Fruit fly (Drosophila melanogaster) whole organism, prepupa: ENCODE measurements around the gene CG1233.
A peak's percentile ranks its signal among the peaks of the same experiment; 100 is the strongest.

ENCODE experiments used
- Blimp-1 ChIP-seq: fragments of 200-800 bp; sonication (Bioruptor generic); optimal IDR thresholded peaks from 3 replicates; lab custom pipeline; 2017; ENCODE audit warnings: missing biosample characterization, missing genetic modification characterization, mild to moderate bottlenecking, moderate library complexity, missing genetic modification reagents
- CG10631 ChIP-seq: fragments of 200-800 bp; sonication (Bioruptor generic); optimal IDR thresholded peaks from 2 replicates; lab custom pipeline; 2016; ENCODE audit warnings: missing biosample characterization, missing genetic modification characterization
- CG10669 ChIP-seq: fragments of 200-800 bp; sonication (Bioruptor generic); optimal IDR thresholded peaks from 3 replicates; lab custom pipeline; 2018; ENCODE audit warnings: missing biosample characterization, mild to moderate bottlenecking, missing genetic modification characterization, moderate library complexity
- CG15336 ChIP-seq: fragments of 200-800 bp; sonication (Bioruptor generic); IDR thresholded peaks from 2 replicates; pipeline ENCODE4 v1.3.6; 2022; ENCODE audit warnings: missing biosample characterization, missing genetic modification characterization
- CG16779 ChIP-seq: fragments of 200-800 bp; sonication (Bioruptor generic); optimal IDR thresholded peaks from 3 replicates; lab custom pipeline; 2017; ENCODE audit warnings: missing biosample characterization, mild to moderate bottlenecking, missing genetic modification characterization
- CG3032 ChIP-seq: fragments of 200-800 bp; optimal IDR thresholded peaks from 2 replicates; lab custom pipeline; 2019; ENCODE audit warnings: missing biosample characterization, mild to moderate bottlenecking, missing genetic modification characterization, moderate library complexity
- CG31627 ChIP-seq: fragments of 200-800 bp; sonication (Bioruptor generic); optimal IDR thresholded peaks from 3 replicates; lab custom pipeline; 2016; ENCODE audit warnings: missing biosample characterization, missing genetic modification characterization
- CG32006 ChIP-seq: fragments of 200-800 bp; sonication (Bioruptor generic); optimal IDR thresholded peaks from 3 replicates; lab custom pipeline; 2017; ENCODE audit warnings: missing biosample characterization, mild to moderate bottlenecking, missing genetic modification characterization
- CG34406 ChIP-seq: fragments of 200-800 bp; sonication (Bioruptor generic); optimal IDR thresholded peaks from 3 replicates; lab custom pipeline; 2016; ENCODE audit warnings: missing biosample characterization, missing genetic modification characterization
- CG3919 ChIP-seq: fragments of 200-800 bp; sonication (Bioruptor generic); optimal IDR thresholded peaks from 3 replicates; lab custom pipeline; 2016; ENCODE audit warnings: missing biosample characterization, missing genetic modification characterization
- CG6163 ChIP-seq: fragments of 200-800 bp; sonication (Bioruptor generic); IDR thresholded peaks from 3 replicates; pipeline ENCODE4 v1.3.6; 2022; ENCODE audit warnings: missing biosample characterization, missing genetic modification characterization
- CG6276 ChIP-seq: fragments of 200-800 bp; sonication (Bioruptor generic); optimal IDR thresholded peaks from 2 replicates; lab custom pipeline; 2017; ENCODE audit warnings: missing biosample characterization, mild to moderate bottlenecking, missing genetic modification characterization
- CG6792 ChIP-seq: fragments of 200-800 bp; sonication (Bioruptor generic); optimal IDR thresholded peaks from 3 replicates; lab custom pipeline; 2016; ENCODE audit warnings: missing biosample characterization, missing genetic modification characterization
- CG6808 ChIP-seq: fragments of 200-800 bp; sonication (Bioruptor generic); optimal IDR thresholded peaks from 3 replicates; lab custom pipeline; 2017; ENCODE audit warnings: missing biosample characterization, missing genetic modification characterization, mild to moderate bottlenecking, moderate library complexity, missing genetic modification reagents
- CG6854 ChIP-seq: fragments of 200-800 bp; sonication (Bioruptor generic); optimal IDR thresholded peaks from 2 replicates; lab custom pipeline; 2017; ENCODE audit warnings: missing biosample characterization, mild to moderate bottlenecking, missing genetic modification characterization
- CG8119 ChIP-seq: fragments of 200-800 bp; sonication (Bioruptor generic); IDR thresholded peaks from 3 replicates; pipeline ENCODE4 v1.3.6; 2022; ENCODE audit warnings: missing biosample characterization, missing genetic modification characterization
- CG9139 ChIP-seq: fragments of 200-800 bp; sonication (Bioruptor generic); optimal IDR thresholded peaks from 3 replicates; lab custom pipeline; 2017; ENCODE audit warnings: missing biosample characterization, mild to moderate bottlenecking, missing genetic modification characterization
- Eip78C ChIP-seq: fragments of 200-800 bp; sonication (Bioruptor generic); peaks from one replicate; lab custom pipeline; 2016; ENCODE audit warnings: missing biosample characterization, missing genetic modification characterization
- Ets21C ChIP-seq: fragments of 200-800 bp; sonication (Bioruptor generic); optimal IDR thresholded peaks from 3 replicates; lab custom pipeline; 2016; ENCODE audit warnings: missing biosample characterization, missing genetic modification characterization
- Ets96B ChIP-seq: fragments of 200-800 bp; optimal IDR thresholded peaks from 2 replicates; lab custom pipeline; 2019; ENCODE audit warnings: missing biosample characterization, mild to moderate bottlenecking, missing genetic modification characterization, moderate library complexity
- Gug ChIP-seq: fragments of 200-800 bp; sonication (Bioruptor generic); IDR thresholded peaks from 2 replicates; pipeline ENCODE4 v1.3.6; 2022; ENCODE audit warnings: missing biosample characterization, missing genetic modification characterization
- Hr38 ChIP-seq: sonication (Bioruptor generic); optimal IDR thresholded peaks from 2 replicates; lab custom pipeline; 2016; ENCODE audit warnings: missing biosample characterization, missing genetic modification characterization
- Hr39 ChIP-seq: fragments of 200-800 bp; sonication (Bioruptor generic); optimal IDR thresholded peaks from 2 replicates; lab custom pipeline; 2016; ENCODE audit warnings: missing biosample characterization, missing genetic modification characterization
- Hr4 ChIP-seq: fragments of 200-800 bp; sonication (Bioruptor generic); optimal IDR thresholded peaks from 3 replicates; lab custom pipeline; 2016; ENCODE audit warnings: missing biosample characterization, missing genetic modification characterization
- Lpt ChIP-seq: fragments of 200-800 bp; sonication (Bioruptor generic); optimal IDR thresholded peaks from 3 replicates; lab custom pipeline; 2016; ENCODE audit warnings: missing biosample characterization, missing genetic modification characterization
- Met ChIP-seq: fragments of 200-800 bp; sonication (Bioruptor generic); optimal IDR thresholded peaks from 3 replicates; lab custom pipeline; 2016; ENCODE audit warnings: missing biosample characterization, missing genetic modification characterization
- OdsH ChIP-seq: fragments of 200-800 bp; sonication (Bioruptor generic); optimal IDR thresholded peaks from 3 replicates; lab custom pipeline; 2016; ENCODE audit warnings: missing biosample characterization, missing genetic modification characterization
- Smox ChIP-seq: fragments of 200-800 bp; sonication (Bioruptor generic); optimal IDR thresholded peaks from 3 replicates; lab custom pipeline; 2016; ENCODE audit warnings: missing biosample characterization, missing genetic modification characterization
- Sox15 ChIP-seq: fragments of 200-800 bp; sonication (Bioruptor generic); optimal IDR thresholded peaks from 3 replicates; lab custom pipeline; 2016; ENCODE audit warnings: missing biosample characterization, missing genetic modification characterization
- achi ChIP-seq: fragments of 200-800 bp; sonication (Bioruptor generic); optimal IDR thresholded peaks from 3 replicates; lab custom pipeline; 2016; ENCODE audit warnings: missing biosample characterization, missing genetic modification characterization
- acj6 ChIP-seq: fragments of 200-800 bp; sonication (Bioruptor generic); optimal IDR thresholded peaks from 3 replicates; lab custom pipeline; 2016; ENCODE audit warnings: missing biosample characterization, missing genetic modification characterization
- cyc ChIP-seq: fragments of 200-800 bp; sonication (Bioruptor generic); optimal IDR thresholded peaks from 3 replicates; lab custom pipeline; 2016; ENCODE audit warnings: missing biosample characterization, missing genetic modification characterization
- dac ChIP-seq: fragments of 200-800 bp; sonication (Bioruptor generic); optimal IDR thresholded peaks from 2 replicates; lab custom pipeline; 2017; ENCODE audit warnings: missing biosample characterization, mild to moderate bottlenecking, missing genetic modification characterization
- dsx ChIP-seq: fragments of 200-800 bp; optimal IDR thresholded peaks from 3 replicates; lab custom pipeline; 2019; ENCODE audit warnings: missing biosample characterization, mild to moderate bottlenecking, missing genetic modification characterization, moderate library complexity; ENCODE audit not compliant: poor library complexity, severe bottlenecking
- esn ChIP-seq: fragments of 200-800 bp; sonication (Bioruptor generic); optimal IDR thresholded peaks from 2 replicates; lab custom pipeline; 2016; ENCODE audit warnings: missing biosample characterization, mild to moderate bottlenecking, missing genetic modification characterization, moderate library complexity
- fkh ChIP-seq: fragments of 200-800 bp; sonication (Bioruptor generic); optimal IDR thresholded peaks from 3 replicates; lab custom pipeline; 2017; ENCODE audit warnings: missing biosample characterization, mild to moderate bottlenecking, missing genetic modification characterization, moderate library complexity
- lz ChIP-seq: fragments of 200-800 bp; sonication (Bioruptor generic); optimal IDR thresholded peaks from 3 replicates; lab custom pipeline; 2016; ENCODE audit warnings: missing biosample characterization, missing genetic modification characterization
- net ChIP-seq: fragments of 200-800 bp; sonication (Bioruptor generic); optimal IDR thresholded peaks from 3 replicates; lab custom pipeline; 2016; ENCODE audit warnings: missing biosample characterization, missing genetic modification characterization
- pdm3 ChIP-seq: fragments of 200-800 bp; sonication (Bioruptor generic); optimal IDR thresholded peaks from 3 replicates; lab custom pipeline; 2016; ENCODE audit warnings: missing biosample characterization, missing genetic modification characterization
- salr ChIP-seq, 2 experiments: fragments of 200-800 bp; sonication (Bioruptor generic); optimal IDR thresholded peaks; 3 replicates each; lab custom pipeline; 2016 to 2018; ENCODE audit warnings: missing biosample characterization in 2 of 2, missing genetic modification characterization in 2 of 2, mild to moderate bottlenecking in 1 of 2
- ss ChIP-seq, 2 experiments: fragments of 200-800 bp; sonication (Bioruptor generic); optimal IDR thresholded peaks; 2 replicates in 1 of 2; 3 replicates in 1 of 2; lab custom pipeline; 2017 to 2018; ENCODE audit warnings: mild to moderate bottlenecking in 2 of 2, missing biosample characterization in 2 of 2, missing genetic modification characterization in 2 of 2, moderate library complexity in 1 of 2
- svp ChIP-seq: fragments of 200-800 bp; sonication (Bioruptor generic); peaks from one replicate; lab custom pipeline; 2016; ENCODE audit warnings: missing biosample characterization, missing genetic modification characterization
- topi ChIP-seq: fragments of 200-800 bp; sonication (Bioruptor generic); optimal IDR thresholded peaks from 3 replicates; lab custom pipeline; 2016; ENCODE audit warnings: missing biosample characterization, missing genetic modification characterization
- vri ChIP-seq: fragments of 200-800 bp; sonication (Bioruptor generic); optimal IDR thresholded peaks from 3 replicates; lab custom pipeline; 2016; ENCODE audit warnings: missing biosample characterization, mild to moderate bottlenecking, missing genetic modification characterization

CG1233 gene

DNA sequence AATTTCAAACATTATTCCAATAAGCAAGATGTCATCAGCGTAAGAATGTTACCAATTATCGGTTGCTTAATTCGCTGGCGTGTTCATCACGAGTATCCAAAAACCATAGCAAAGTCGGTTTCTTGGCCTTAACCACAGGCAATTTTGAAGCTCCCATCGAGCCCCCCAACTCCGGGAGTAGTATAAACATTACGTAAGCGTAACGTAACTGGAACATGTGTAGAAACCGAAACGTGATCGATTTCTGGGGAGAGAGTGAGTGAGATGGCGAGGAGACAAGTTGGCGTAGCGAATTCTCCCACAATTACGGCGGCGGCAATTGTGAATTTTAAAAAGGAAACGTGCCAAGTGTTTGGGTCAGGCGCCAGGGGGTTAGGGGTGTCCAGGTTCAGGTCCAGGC lies 17.6 kb downstream of the CG1233 start:
- TF ChIP-seq Lpt (no peak), lz (GFP tag; lab: Kevin White, UChicago) (no peak), Ets21C (GFP tag; lab: Kevin White, UChicago) (no peak), CG3919 (GFP tag; lab: Kevin White, UChicago) (no peak), CG10631 (GFP tag; lab: Kevin White, UChicago) (no peak), ss (GFP tag; optimal IDR thresholded peaks at IDR 0.05; lab: Kevin White, UChicago) (no peak), CG16779 (tag; lab: Kevin White, UChicago) (no peak)

DNA sequence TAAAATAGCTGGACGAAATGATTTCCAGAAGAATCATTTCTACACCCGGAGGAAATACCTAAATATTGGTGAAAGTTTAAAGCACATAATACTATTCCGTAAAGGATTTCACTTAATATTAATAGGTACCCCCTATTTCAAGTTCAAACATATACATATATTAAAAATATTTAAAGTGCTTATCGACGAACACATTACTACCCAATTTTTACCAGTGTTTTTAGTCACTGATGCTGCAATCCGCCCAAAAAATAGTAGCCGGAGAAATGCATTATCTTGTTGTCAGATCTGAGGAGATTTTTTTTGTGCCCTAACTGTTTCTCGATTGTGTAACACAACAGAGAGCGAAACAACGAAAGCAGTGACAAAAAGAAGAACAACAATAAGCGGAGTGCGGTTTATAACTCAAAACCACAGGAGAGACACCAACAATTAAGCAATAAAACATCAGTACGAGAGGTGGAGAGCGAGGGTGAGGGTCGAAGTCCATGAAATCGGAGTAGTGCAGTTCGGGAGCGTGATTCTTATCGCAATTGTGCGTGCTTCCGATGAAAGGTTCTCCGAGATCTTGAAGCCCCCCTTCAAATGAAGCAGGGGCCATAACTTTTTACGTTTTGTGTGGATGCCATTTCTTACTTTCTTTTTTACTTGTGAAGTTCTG lies 19.7 kb downstream of the CG1233 start:
- no peak for TF ChIP-seq Sox15 (GFP tag; lab: Kevin White, UChicago)
- no peak for TF ChIP-seq CG10631 (GFP tag; lab: Kevin White, UChicago)
- TF ChIP-seq vri (GFP tag; lab: Kevin White, UChicago): peak; percentile 36
- TF ChIP-seq CG6808 (GFP tag; lab: Kevin White, UChicago): peak; percentile 33
- peak; percentile 39 for TF ChIP-seq CG9139
- TF ChIP-seq topi (GFP tag; lab: Kevin White, UChicago): peak; percentile 34
- TF ChIP-seq CG3032 (tag; lab: Kevin White, UChicago): no peak
- no peak for TF ChIP-seq CG6276 (GFP tag; lab: Kevin White, UChicago)
- no peak for TF ChIP-seq OdsH (GFP tag; lab: Kevin White, UChicago)
- TF ChIP-seq CG6854 (GFP tag; lab: Kevin White, UChicago): peak; percentile 39
- peak; percentile 10 for TF ChIP-seq CG34406 (GFP tag; lab: Kevin White, UChicago)
- peak; percentile 61 for TF ChIP-seq Eip78C (GFP tag; lab: Kevin White, UChicago)
- peak; percentile 1 for TF ChIP-seq acj6 (GFP tag; lab: Kevin White, UChicago)
- peak; percentile 67 for TF ChIP-seq svp (GFP tag; lab: Kevin White, UChicago)
- peak; percentile 19 for TF ChIP-seq cyc (GFP tag; lab: Kevin White, UChicago)
- peak; percentile 23 for TF ChIP-seq Met (GFP tag; lab: Kevin White, UChicago)
- TF ChIP-seq Smox (GFP tag; lab: Kevin White, UChicago): peak; percentile 35
- TF ChIP-seq fkh (GFP tag; lab: Kevin White, UChicago): no peak
- peak; percentile 36 for TF ChIP-seq esn (GFP tag; lab: Kevin White, UChicago)
- TF ChIP-seq ss (GFP tag; optimal IDR thresholded peaks at IDR 0.05; lab: Kevin White, UChicago): peak; percentile 10 to 46
- peak; percentile 14 for TF ChIP-seq pdm3
- TF ChIP-seq, all 60 proteins: peak for 15

DNA sequence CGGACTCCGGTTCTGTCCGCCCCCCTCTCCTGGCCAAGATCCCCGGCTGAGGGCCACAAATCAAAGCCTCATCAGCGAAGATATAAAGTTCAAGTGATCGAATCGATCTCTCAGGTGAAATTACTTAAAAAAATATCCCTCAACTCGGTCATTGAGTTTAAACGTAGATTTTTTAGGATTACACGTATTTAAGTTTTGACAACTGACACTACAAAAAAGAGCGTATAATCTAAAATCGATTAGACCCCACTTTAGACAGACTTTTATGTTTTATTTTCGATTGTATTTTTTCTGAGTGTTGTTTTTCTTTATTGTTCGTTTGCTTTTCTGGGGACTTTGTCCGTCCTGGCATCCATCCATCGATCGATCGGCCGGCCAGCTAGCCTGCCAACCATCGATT lies 23.8 kb downstream of the CG1233 start:
- TF ChIP-seq CG8119 (GFP tag; lab: Robert Waterston, UW) (no peak), OdsH (GFP tag; lab: Kevin White, UChicago) (peak; percentile 19), net (GFP tag; lab: Kevin White, UChicago) (no peak), Hr38 (GFP tag; lab: Kevin White, UChicago) (no peak), CG16779 (tag; lab: Kevin White, UChicago) (no peak), fkh (GFP tag; lab: Kevin White, UChicago) (no peak), svp (GFP tag; lab: Kevin White, UChicago) (peak; percentile 50), Met (GFP tag; lab: Kevin White, UChicago) (peak; percentile 36), CG15336 (GFP tag; lab: Robert Waterston, UW) (no peak), Lpt (no peak), topi (GFP tag; lab: Kevin White, UChicago) (peak; percentile 39), dsx (GFP tag; lab: Kevin White, UChicago) (peak; percentile 43), salr (GFP tag; optimal IDR thresholded peaks at IDR 0.05; lab: Kevin White, UChicago) (no peak), CG10669 (GFP tag; lab: Kevin White, UChicago) (peak; percentile 48), CG9139 (no peak), CG6854 (GFP tag; lab: Kevin White, UChicago) (no peak), CG6808 (GFP tag; lab: Kevin White, UChicago) (peak; percentile 59), Smox (GFP tag; lab: Kevin White, UChicago) (peak; percentile 5), dac (no peak), CG3032 (tag; lab: Kevin White, UChicago) (peak; percentile 55), Blimp-1 (no peak), achi (GFP tag; lab: Kevin White, UChicago) (peak; percentile 15), Hr4 (GFP tag; lab: Kevin White, UChicago) (no peak), CG32006 (no peak), CG6163 (GFP tag; lab: Robert Waterston, UW) (no peak), Gug (GFP tag; lab: Robert Waterston, UW) (no peak), Hr39 (GFP tag; lab: Kevin White, UChicago) (peak; percentile 7), lz (GFP tag; lab: Kevin White, UChicago) (peak; percentile 6), CG31627 (peak; percentile 13), CG6792 (GFP tag; lab: Kevin White, UChicago) (peak; percentile 20), ss (GFP tag; optimal IDR thresholded peaks at IDR 0.05; lab: Kevin White, UChicago) (peak; percentile 26 to 52), Ets96B (tag; lab: Kevin White, UChicago) (peak; percentile 47), CG34406 (GFP tag; lab: Kevin White, UChicago) (peak; percentile 11), Ets21C (GFP tag; lab: Kevin White, UChicago) (no peak)
